Worm (Caenorhabditis elegans) whole organism, L4 larva: ENCODE measurements around the gene ZK682.7.

Experiments used
- F26F4.8 ChIP-seq: fragments of 200-800 bp; sonication (Bioruptor generic); conservative IDR thresholded peaks from 2 replicates; pipeline ENCODE4 v1.3.6; 2022; ENCODE audit warnings: missing genetic modification characterization, missing compliant biosample characterization
- T20F7.1 ChIP-seq: fragments of 200-800 bp; sonication (Bioruptor generic); optimal IDR thresholded peaks from 2 replicates; lab custom pipeline; 2018; ENCODE audit warnings: mild to moderate bottlenecking, missing genetic modification characterization, missing compliant biosample characterization
- T26A8.4 ChIP-seq: fragments of 200-800 bp; sonication (Bioruptor generic); IDR thresholded peaks from 2 replicates; pipeline ENCODE4 v1.3.6; 2022; ENCODE audit warnings: missing genetic modification characterization, missing compliant biosample characterization
- Y48G9A.11 ChIP-seq: fragments of 200-800 bp; sonication (Bioruptor generic); IDR thresholded peaks from 2 replicates; pipeline ENCODE4 v1.3.6; 2022; ENCODE audit warnings: missing genetic modification reagents, missing genetic modification characterization, missing compliant biosample characterization
- ZK546.5 ChIP-seq, 2 experiments: sonication (generic microtip); optimal IDR thresholded peaks; 2 replicates each; lab custom pipeline; 2017; ENCODE audit warnings: missing biosample characterization in 2 of 2, missing genetic modification characterization in 2 of 2
- aha-1 ChIP-seq: fragments of 150-350 bp; peaks from one replicate; lab custom pipeline; 2014; ENCODE audit warnings: missing biosample characterization, missing genetic modification characterization
- arid-1 ChIP-seq: fragments of 200-800 bp; sonication (Bioruptor generic); conservative IDR thresholded peaks from 2 replicates; pipeline ENCODE4 v1.3.6; 2022; ENCODE audit warnings: missing genetic modification reagents, missing genetic modification characterization, missing compliant biosample characterization
- attf-4 ChIP-seq: sonication (generic microtip); optimal IDR thresholded peaks from 3 replicates; lab custom pipeline; 2017; ENCODE audit warnings: missing biosample characterization, missing genetic modification characterization
- ceh-28 ChIP-seq: fragments of 150-350 bp; optimal IDR thresholded peaks from 2 replicates; lab custom pipeline; 2014; ENCODE audit warnings: missing biosample characterization, missing genetic modification reagents, missing genetic modification characterization
- ceh-62 ChIP-seq: sonication (generic microtip); optimal IDR thresholded peaks from 2 replicates; lab custom pipeline; 2017; ENCODE audit warnings: missing biosample characterization, missing genetic modification characterization
- ceh-82 ChIP-seq: sonication (generic microtip); optimal IDR thresholded peaks from 2 replicates; lab custom pipeline; 2017; ENCODE audit warnings: missing biosample characterization, missing genetic modification characterization
- ctbp-1 ChIP-seq: fragments of 200-800 bp; sonication (Bioruptor generic); IDR thresholded peaks from 2 replicates; pipeline ENCODE4 v1.3.6; 2022; ENCODE audit warnings: missing genetic modification reagents, missing genetic modification characterization, missing compliant biosample characterization
- daf-16 ChIP-seq, 3 experiments: sonication (generic microtip); optimal IDR thresholded peaks; 2 replicates each; lab custom pipeline; 2016 to 2017; ENCODE audit warnings: missing genetic modification characterization in 3 of 3, missing genetic modification reagents in 3 of 3, mild to moderate bottlenecking in 2 of 3, missing compliant biosample characterization in 2 of 3, missing biosample characterization in 1 of 3, moderate library complexity in 1 of 3
- daf-19 ChIP-seq: fragments of 200-800 bp; sonication (Bioruptor generic); conservative IDR thresholded peaks from 2 replicates; pipeline ENCODE4 v1.3.6; 2022; ENCODE audit warnings: missing genetic modification characterization, missing compliant biosample characterization
- dmd-8 ChIP-seq: fragments of 200-800 bp; sonication (Bioruptor generic); IDR thresholded peaks from 2 replicates; pipeline ENCODE4 v1.3.6; 2022; ENCODE audit warnings: missing genetic modification characterization, missing compliant biosample characterization
- dpl-1 ChIP-seq: fragments of 150-350 bp; optimal IDR thresholded peaks from 2 replicates; lab custom pipeline; 2014; ENCODE audit warnings: missing biosample characterization, missing genetic modification reagents, missing genetic modification characterization
- dve-1 ChIP-seq: sonication (generic microtip); optimal IDR thresholded peaks from 2 replicates; lab custom pipeline; 2017; ENCODE audit warnings: antibody characterized with exemption, mild to moderate bottlenecking, missing genetic modification characterization, missing compliant biosample characterization; ENCODE audit not compliant: insufficient read depth
- egl-27 ChIP-seq: sonication (generic microtip); optimal IDR thresholded peaks from 3 replicates; lab custom pipeline; 2017; ENCODE audit warnings: missing biosample characterization, missing genetic modification reagents, missing genetic modification characterization
- egl-43 ChIP-seq: fragments of 200-800 bp; sonication (Bioruptor generic); IDR thresholded peaks from 2 replicates; pipeline ENCODE4 v1.3.6; 2022; ENCODE audit warnings: missing genetic modification reagents, missing genetic modification characterization, missing compliant biosample characterization
- lin-1 ChIP-seq: fragments of 200-800 bp; sonication (Bioruptor generic); IDR thresholded peaks from 2 replicates; pipeline ENCODE4 v1.3.6; 2022; ENCODE audit warnings: missing genetic modification reagents, missing genetic modification characterization, missing compliant biosample characterization
- lin-29 ChIP-seq: fragments of 200-800 bp; sonication (Bioruptor generic); IDR thresholded peaks from 2 replicates; pipeline ENCODE4 v1.3.6; 2022; ENCODE audit warnings: missing genetic modification reagents, missing genetic modification characterization, missing compliant biosample characterization
- lin-38 ChIP-seq: fragments of 200-800 bp; sonication (Bioruptor generic); IDR thresholded peaks from 2 replicates; pipeline ENCODE4 v1.3.6; 2022; ENCODE audit warnings: missing genetic modification reagents, missing genetic modification characterization, missing compliant biosample characterization
- lsy-2 ChIP-seq, 2 experiments: fragments of 150-350 bp in 1 of 2; sonication (generic microtip) in 1 of 2; optimal IDR thresholded peaks; 2 replicates each; lab custom pipeline; 2014 to 2017; ENCODE audit warnings: missing biosample characterization in 2 of 2, missing genetic modification characterization in 2 of 2
- madf-5 ChIP-seq, 2 experiments: fragments of 200-800 bp; sonication (Bioruptor generic); IDR thresholded peaks; 2 replicates each; pipeline ENCODE4 v1.3.6; 2022; ENCODE audit warnings: missing compliant biosample characterization in 2 of 2, missing genetic modification characterization in 2 of 2
- mdt-29 ChIP-seq: fragments of 200-800 bp; sonication (Bioruptor generic); IDR thresholded peaks from 2 replicates; pipeline ENCODE4 v1.3.6; 2022; ENCODE audit warnings: missing genetic modification reagents, missing genetic modification characterization, missing compliant biosample characterization
- mep-1 ChIP-seq: fragments of 150-350 bp; sonication (generic microtip); optimal IDR thresholded peaks from 3 replicates; lab custom pipeline; 2014; ENCODE audit warnings: missing biosample characterization, missing genetic modification characterization
- mes-2 ChIP-seq: sonication (generic microtip); optimal IDR thresholded peaks from 2 replicates; lab custom pipeline; 2016; ENCODE audit warnings: missing genotype, mild to moderate bottlenecking, missing genetic modification characterization, missing compliant biosample characterization; ENCODE audit not compliant: poor library complexity, severe bottlenecking
- mxl-2 ChIP-seq: fragments of 200-800 bp; sonication (Bioruptor generic); conservative IDR thresholded peaks from 2 replicates; pipeline ENCODE4 v1.3.6; 2022; ENCODE audit warnings: missing genetic modification reagents, missing genetic modification characterization, missing compliant biosample characterization
- mxl-3 ChIP-seq: fragments of 200-800 bp; sonication (Bioruptor generic); optimal IDR thresholded peaks from 2 replicates; lab custom pipeline; 2018; ENCODE audit warnings: mild to moderate bottlenecking, missing genetic modification characterization, missing compliant biosample characterization
- nhr-102 ChIP-seq: sonication (generic microtip); optimal IDR thresholded peaks from 2 replicates; lab custom pipeline; 2016; ENCODE audit warnings: mild to moderate bottlenecking, missing genetic modification characterization, moderate library complexity, missing compliant biosample characterization
- nhr-11 ChIP-seq: fragments of 150-350 bp; optimal IDR thresholded peaks from 2 replicates; lab custom pipeline; 2014; ENCODE audit warnings: missing biosample characterization, missing genetic modification characterization
- nhr-111 ChIP-seq: fragments of 200-800 bp; sonication (Bioruptor generic); optimal IDR thresholded peaks from 2 replicates; lab custom pipeline; 2018; ENCODE audit warnings: mild to moderate bottlenecking, missing genetic modification characterization, missing compliant biosample characterization
- nhr-42 ChIP-seq: fragments of 200-800 bp; sonication (Bioruptor generic); IDR thresholded peaks from 2 replicates; pipeline ENCODE4 v1.3.6; 2022; ENCODE audit warnings: missing genetic modification characterization, missing compliant biosample characterization
- pha-4 ChIP-seq, 2 experiments: fragments of 150-350 bp in 1 of 2; fragments of 200-800 bp in 1 of 2; sonication (Bioruptor generic) in 1 of 2; IDR thresholded peaks in 1 of 2; optimal IDR thresholded peaks in 1 of 2; 2 replicates each; pipeline versions ENCODE4 v1.3.6 to Lab custom; 2014 to 2022; ENCODE audit warnings: missing genetic modification characterization in 2 of 2, missing genetic modification reagents in 2 of 2, missing biosample characterization in 1 of 2, missing compliant biosample characterization in 1 of 2
- php-3 ChIP-seq: fragments of 200-800 bp; sonication (Bioruptor generic); IDR thresholded peaks from 2 replicates; pipeline ENCODE4 v1.3.6; 2022; ENCODE audit warnings: missing genetic modification reagents, missing genetic modification characterization, missing compliant biosample characterization
- rbr-2 ChIP-seq: sonication (generic microtip); optimal IDR thresholded peaks from 2 replicates; lab custom pipeline; 2016; ENCODE audit warnings: missing genotype, missing genetic modification characterization, missing compliant biosample characterization
- sdz-12 ChIP-seq: fragments of 200-800 bp; sonication (Bioruptor generic); optimal IDR thresholded peaks from 2 replicates; lab custom pipeline; 2018; ENCODE audit warnings: mild to moderate bottlenecking, missing genetic modification characterization, missing compliant biosample characterization
- skn-1 ChIP-seq: fragments of 150-350 bp; optimal IDR thresholded peaks from 2 replicates; lab custom pipeline; 2014; ENCODE audit warnings: missing biosample characterization, missing genetic modification characterization
- spr-1 ChIP-seq: sonication (generic microtip); optimal IDR thresholded peaks from 2 replicates; lab custom pipeline; 2016; ENCODE audit warnings: mild to moderate bottlenecking, missing genetic modification characterization, missing compliant biosample characterization
- spr-3 ChIP-seq: fragments of 200-800 bp; sonication (Bioruptor generic); optimal IDR thresholded peaks from 2 replicates; lab custom pipeline; 2018; ENCODE audit warnings: mild to moderate bottlenecking, missing genetic modification characterization, missing compliant biosample characterization
- unc-130 ChIP-seq: sonication (generic microtip); optimal IDR thresholded peaks from 2 replicates; lab custom pipeline; 2016; ENCODE audit warnings: missing genetic modification reagents, missing genetic modification characterization, missing compliant biosample characterization
- unc-39 ChIP-seq: sonication (generic microtip); optimal IDR thresholded peaks from 2 replicates; lab custom pipeline; 2017; ENCODE audit warnings: missing biosample characterization, missing genetic modification characterization
- zag-1 ChIP-seq: fragments of 150-350 bp; optimal IDR thresholded peaks from 2 replicates; lab custom pipeline; 2014; ENCODE audit warnings: missing biosample characterization, missing genetic modification characterization
- zfp-2 ChIP-seq: sonication (generic microtip); optimal IDR thresholded peaks from 2 replicates; lab custom pipeline; 2016; ENCODE audit warnings: mild to moderate bottlenecking, missing genetic modification characterization, missing compliant biosample characterization
- zfp-3 ChIP-seq: fragments of 200-800 bp; sonication (Bioruptor generic); conservative IDR thresholded peaks from 2 replicates; pipeline ENCODE4 v1.3.6; 2022; ENCODE audit warnings: missing genetic modification reagents, missing genetic modification characterization, missing compliant biosample characterization
- zip-11 ChIP-seq: fragments of 200-800 bp; sonication (Bioruptor generic); IDR thresholded peaks from 2 replicates; pipeline ENCODE4 v1.3.6; 2022; ENCODE audit warnings: missing genetic modification characterization, missing compliant biosample characterization
- ztf-7 ChIP-seq: fragments of 150-350 bp; optimal IDR thresholded peaks from 2 replicates; lab custom pipeline; 2014; ENCODE audit warnings: missing biosample characterization, missing genetic modification characterization

Gene ZK682.7

DNA sequence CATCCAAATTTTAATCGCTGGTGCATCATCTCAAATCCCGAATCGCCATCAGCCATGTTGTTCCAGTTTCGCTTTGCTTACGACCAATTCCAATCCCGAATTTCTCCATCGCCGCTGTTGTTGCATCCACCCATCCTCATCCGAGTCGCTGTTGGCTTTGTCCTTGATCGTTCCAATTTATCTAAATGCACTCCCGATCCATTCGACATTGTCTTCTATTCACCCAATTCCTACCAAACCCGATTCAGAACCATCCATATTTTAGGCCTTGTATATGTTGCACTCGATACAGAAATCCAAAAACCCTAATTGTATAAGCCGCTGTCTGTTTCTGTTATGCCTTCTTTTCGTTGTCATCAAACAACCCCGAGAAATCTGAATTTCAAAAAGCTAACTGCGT is 48.4 kb upstream of the ZK682.7 start (continued):
- TF ChIP-seq lin-1 (GFP tag; lab: Robert Waterston, UW) (peak; percentile 63), nhr-42 (GFP tag; lab: Robert Waterston, UW) (peak; percentile 88), mxl-2 (peak; percentile 59; the same call in 1 of the 2 replicates), php-3 (peak; percentile 81), sdz-12 (peak; percentile 82), attf-4 (tag; lab: Kevin White, UChicago) (no peak), mxl-3 (GFP tag; lab: Kevin White, UChicago) (no peak), ceh-82 (tag; lab: Kevin White, UChicago) (no peak), ceh-28 (no peak), dmd-8 (0 out of 2 replicates have a peak, but pooled peaks have one; percentile 18), lin-38 (GFP tag; lab: Robert Waterston, UW) (peak; percentile 78), nhr-111 (no peak), aha-1 (tag; lab: Kevin White, UChicago) (peak; percentile 76), pha-4 (GFP tag; IDR thresholded peaks at IDR 0.05; lab: Robert Waterston, UW) (peak; percentile 90), pha-4 (tag; optimal IDR thresholded peaks at IDR 0.05; lab: Kevin White, UChicago) (no peak), rbr-2 (tag; lab: Kevin White, UChicago) (peak; percentile 11), spr-1 (peak; percentile 51), nhr-11 (no peak), arid-1 (0 out of 2 replicates have a peak, but pooled peaks have one; percentile 50), mdt-29 (GFP tag; lab: Robert Waterston, UW) (peak; percentile 71), lin-29 (GFP tag; lab: Robert Waterston, UW) (peak; percentile 86), mep-1 (tag; lab: Kevin White, UChicago) (no peak), egl-43 (peak; percentile 80), daf-19 (GFP tag; lab: Robert Waterston, UW) (peak; percentile 89), daf-16 (GFP tag; optimal IDR thresholded peaks at IDR 0.05; lab: Kevin White, UChicago) (peak in 1 of 2 experiments; percentile 74), daf-16 (tag; optimal IDR thresholded peaks at IDR 0.05; lab: Kevin White, UChicago) (no peak), unc-130 (GFP tag; lab: Kevin White, UChicago) (no peak), ztf-7 (tag; lab: Kevin White, UChicago) (no peak), nhr-102 (tag; lab: Kevin White, UChicago) (peak; percentile 52), zfp-2 (tag; lab: Kevin White, UChicago) (no peak), T20F7.1 (GFP tag; lab: Kevin White, UChicago) (no peak), ceh-62 (tag; lab: Kevin White, UChicago) (no peak), ZK546.5 (tag; optimal IDR thresholded peaks at IDR 0.05; lab: Kevin White, UChicago) (no peak)

DNA sequence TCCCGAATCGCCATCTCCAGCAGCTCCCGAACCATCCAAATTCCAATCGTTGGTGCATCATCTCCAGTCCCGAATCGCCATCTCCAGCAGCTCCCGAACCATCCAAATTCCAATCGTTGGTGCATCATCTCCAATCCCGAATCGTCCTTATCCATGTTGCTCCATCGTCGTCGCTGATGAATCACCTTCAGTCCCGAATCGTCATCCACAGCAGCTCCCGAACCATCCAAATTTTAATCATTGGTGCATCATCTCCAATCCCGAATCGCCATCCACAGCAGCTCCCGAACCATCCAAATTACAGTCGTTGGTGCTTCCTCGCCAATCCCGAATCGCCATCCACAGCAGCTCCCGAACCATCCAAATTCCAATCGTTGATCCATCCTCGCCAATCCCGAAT is 47.3 kb upstream of the ZK682.7 start:
- TF ChIP-seq mdt-29 (GFP tag; lab: Robert Waterston, UW) = 0 out of 2 replicates have a peak, but pooled peaks have one; percentile 37
- TF ChIP-seq egl-43 = peak; percentile 81
- TF ChIP-seq zfp-3 (GFP tag; lab: Robert Waterston, UW) = peak; percentile 69; the same call in 1 of the 2 replicates
- TF ChIP-seq T26A8.4 (GFP tag; lab: Robert Waterston, UW) = peak; percentile 65
- TF ChIP-seq mxl-2 = peak; percentile 30; the same call in 1 of the 2 replicates
- TF ChIP-seq madf-5 (GFP tag; IDR thresholded peaks at IDR 0.05; lab: Robert Waterston, UW) = 0 out of 4 replicates have a peak, but pooled peaks of 1 of the 2 experiments have one; percentile 55
- TF ChIP-seq F26F4.8 (GFP tag; lab: Robert Waterston, UW) = 0 out of 2 replicates have a peak, but pooled peaks have one; percentile 8
- TF ChIP-seq lin-38 (GFP tag; lab: Robert Waterston, UW) = peak; percentile 42; the same call in 1 of the 2 replicates
- 0 out of 2 replicates have a peak, but pooled peaks have one; percentile 47 for TF ChIP-seq zip-11 (GFP tag; lab: Robert Waterston, UW)
- TF ChIP-seq, all 104 proteins: peak for 9; not testable (repeated sequence) for 95

DNA sequence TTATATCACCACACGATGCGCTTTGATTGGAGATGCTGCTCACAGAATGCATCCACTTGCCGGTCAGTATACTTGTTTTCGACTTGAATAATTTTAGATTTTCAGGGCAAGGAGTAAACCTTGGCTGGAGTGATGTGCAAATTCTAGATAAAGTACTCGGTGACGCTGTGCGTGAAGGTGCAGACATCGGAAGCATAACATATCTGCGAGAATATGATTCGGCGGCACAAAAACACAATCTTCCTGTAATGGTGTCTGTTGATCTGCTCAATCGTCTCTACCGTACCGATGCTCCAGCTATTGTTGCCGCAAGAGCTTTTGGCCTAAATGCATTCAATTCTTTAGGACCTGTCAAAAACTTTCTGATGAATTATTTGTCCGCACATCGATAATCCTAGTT is 46.5 kb upstream of the ZK682.7 start:
- TF ChIP-seq egl-27 (tag; lab: Kevin White, UChicago) = no peak
- peak in 1 of 2 experiments; percentile 41 for TF ChIP-seq lsy-2 (tag; optimal IDR thresholded peaks at IDR 0.05; lab: Kevin White, UChicago)
- peak; percentile 64 for TF ChIP-seq mes-2 (tag; lab: Kevin White, UChicago)
- TF ChIP-seq Y48G9A.11 (GFP tag; lab: Robert Waterston, UW) = no peak
- TF ChIP-seq dpl-1 = no peak
- no peak for TF ChIP-seq zag-1
- peak; percentile 71 for TF ChIP-seq egl-43
- no peak for TF ChIP-seq dve-1 (tag; lab: Kevin White, UChicago)
- no peak for TF ChIP-seq skn-1 (tag; lab: Kevin White, UChicago)
- TF ChIP-seq spr-3 (GFP tag; lab: Kevin White, UChicago) = no peak
- no peak for TF ChIP-seq arid-1
- TF ChIP-seq nhr-42 (GFP tag; lab: Robert Waterston, UW) = peak; percentile 73; the same call in 1 of the 2 replicates
- TF ChIP-seq F26F4.8 (GFP tag; lab: Robert Waterston, UW) = 0 out of 2 replicates have a peak, but pooled peaks have one; percentile 31
- no peak for TF ChIP-seq ctbp-1
- TF ChIP-seq unc-39 = no peak
- no peak for TF ChIP-seq mxl-3 (GFP tag; lab: Kevin White, UChicago)
